Fruit fly (Drosophila melanogaster) whole organism, wandering third instar larva: ENCODE results near the gene HIP-R.

Source experiments
- Abd-B ChIP-seq: fragments of >200 bp; optimal IDR thresholded peaks from 2 replicates; lab custom pipeline; 2017; ENCODE audit warnings: missing biosample characterization, missing genetic modification characterization
- CG32264 ChIP-seq: fragments of 200-800 bp; sonication (Bioruptor generic); optimal IDR thresholded peaks from 2 replicates; lab custom pipeline; 2016; ENCODE audit warnings: missing biosample characterization, missing genetic modification characterization
- CG9705 ChIP-seq: fragments of 200-800 bp; sonication (Bioruptor generic); optimal IDR thresholded peaks from 2 replicates; lab custom pipeline; 2018; ENCODE audit warnings: missing biosample characterization, mild to moderate bottlenecking, missing genetic modification characterization
- CrebA ChIP-seq: fragments of 200-800 bp; sonication (Bioruptor generic); optimal IDR thresholded peaks from 2 replicates; lab custom pipeline; 2016; ENCODE audit warnings: missing biosample characterization, mild to moderate bottlenecking, missing genetic modification characterization, borderline replicate concordance
- Dif ChIP-seq: fragments of 200-275, 200-300 bp; sonication (Bioruptor generic); optimal IDR thresholded peaks from 2 replicates; lab custom pipeline; 2018; ENCODE audit warnings: missing biosample characterization, missing genetic modification characterization; ENCODE audit not compliant: partially characterized antibody
- GATAd ChIP-seq: sonication (Bioruptor generic); optimal IDR thresholded peaks from 2 replicates; lab custom pipeline; 2016; ENCODE audit warnings: missing biosample characterization, missing genetic modification characterization
- HLH106 ChIP-seq: fragments of 200-800 bp; optimal IDR thresholded peaks from 3 replicates; lab custom pipeline; 2019; ENCODE audit warnings: missing biosample characterization, mild to moderate bottlenecking, missing genetic modification characterization, moderate library complexity
- Hnf4 ChIP-seq: fragments of 200-800 bp; sonication (Bioruptor generic); optimal IDR thresholded peaks from 2 replicates; lab custom pipeline; 2016; ENCODE audit warnings: missing biosample characterization, mild to moderate bottlenecking, missing genetic modification characterization
- Jra ChIP-seq: sonication (Bioruptor generic); optimal IDR thresholded peaks from 2 replicates; lab custom pipeline; 2016; ENCODE audit warnings: missing biosample characterization, missing genetic modification characterization
- Mio ChIP-seq: sonication (Bioruptor generic); optimal IDR thresholded peaks from 2 replicates; lab custom pipeline; 2016; ENCODE audit warnings: missing biosample characterization, missing genetic modification characterization
- Myc ChIP-seq: fragments of >200 bp; optimal IDR thresholded peaks from 2 replicates; lab custom pipeline; 2017
- N ChIP-seq: fragments of >200 bp; optimal IDR thresholded peaks from 2 replicates; lab custom pipeline; 2018; ENCODE audit warnings: missing biosample characterization, missing external identifiers, missing genetic modification characterization
- Rel ChIP-seq, 2 experiments: fragments of 200-800 bp; sonication (Bioruptor generic) in 1 of 2; optimal IDR thresholded peaks; 2 replicates in 1 of 2; 3 replicates in 1 of 2; lab custom pipeline; 2016 to 2019; ENCODE audit warnings: mild to moderate bottlenecking in 2 of 2, missing biosample characterization in 2 of 2, missing genetic modification characterization in 2 of 2, moderate library complexity in 1 of 2
- Sp1 ChIP-seq: fragments of 200-800 bp; sonication (Bioruptor generic); optimal IDR thresholded peaks from 3 replicates; lab custom pipeline; 2019; ENCODE audit warnings: missing biosample characterization, mild to moderate bottlenecking, missing genetic modification characterization, moderate library complexity
- Vsx2 ChIP-seq: fragments of 200-300, 225-300 bp; sonication (Bioruptor generic); optimal IDR thresholded peaks from 2 replicates; lab custom pipeline; 2018; ENCODE audit warnings: missing biosample characterization, missing genetic modification characterization; ENCODE audit not compliant: partially characterized antibody
- br ChIP-seq: fragments of 200-800 bp; sonication (Bioruptor generic); optimal IDR thresholded peaks from 2 replicates; lab custom pipeline; 2016; ENCODE audit warnings: missing biosample characterization, missing genetic modification characterization
- brk ChIP-seq: fragments of 200-800 bp; sonication (Bioruptor generic); optimal IDR thresholded peaks from 2 replicates; lab custom pipeline; 2016; ENCODE audit warnings: missing biosample characterization, mild to moderate bottlenecking, missing genetic modification characterization
- dl ChIP-seq, 2 experiments: fragments of 175-275, 200-275 bp in 1 of 2; fragments of 200-275 bp in 1 of 2; sonication (Bioruptor generic); optimal IDR thresholded peaks; lab custom pipeline; 2018; ENCODE audit warnings: mild to moderate bottlenecking in 2 of 2, missing biosample characterization in 2 of 2, missing genetic modification characterization in 2 of 2, moderate library complexity in 2 of 2; ENCODE audit not compliant: partially characterized antibody in 2 of 2, insufficient read depth in 1 of 2
- dmrt93B ChIP-seq: fragments of 200-800 bp; sonication (Bioruptor generic); optimal IDR thresholded peaks from 2 replicates; lab custom pipeline; 2018; ENCODE audit warnings: missing biosample characterization, mild to moderate bottlenecking, missing genetic modification characterization
- dsf ChIP-seq: sonication (Bioruptor generic); optimal IDR thresholded peaks from 2 replicates; lab custom pipeline; 2016; ENCODE audit warnings: missing biosample characterization, missing genetic modification characterization, borderline replicate concordance
- ey ChIP-seq: fragments of 200-800 bp; sonication (Bioruptor generic); optimal IDR thresholded peaks from 2 replicates; lab custom pipeline; 2016; ENCODE audit warnings: missing biosample characterization, missing genetic modification characterization
- foxo ChIP-seq, 2 experiments: fragments of 200-800 bp; sonication (Bioruptor generic); optimal IDR thresholded peaks; 2 replicates in 1 of 2; 3 replicates in 1 of 2; lab custom pipeline; 2016 to 2017; ENCODE audit warnings: missing biosample characterization in 2 of 2, missing genetic modification characterization in 2 of 2
- fru ChIP-seq: fragments of 200-800 bp; sonication (Bioruptor generic); optimal IDR thresholded peaks from 3 replicates; lab custom pipeline; 2016; ENCODE audit warnings: missing biosample characterization, mild to moderate bottlenecking, missing genetic modification characterization
- h ChIP-seq: fragments of 200-800 bp; sonication (Bioruptor generic); optimal IDR thresholded peaks from 3 replicates; lab custom pipeline; 2016; ENCODE audit warnings: missing biosample characterization, mild to moderate bottlenecking, missing genetic modification characterization
- jim ChIP-seq: fragments of 175-275, 200-325 bp; sonication (Bioruptor generic); optimal IDR thresholded peaks from 2 replicates; lab custom pipeline; 2016; ENCODE audit warnings: missing biosample characterization, mild to moderate bottlenecking, missing genetic modification characterization
- pan ChIP-seq: fragments of >200 bp; optimal IDR thresholded peaks from 2 replicates; lab custom pipeline; 2017
- psq ChIP-seq: fragments of 200-800 bp; sonication (Bioruptor generic); optimal IDR thresholded peaks from 3 replicates; lab custom pipeline; 2017; ENCODE audit warnings: missing biosample characterization, mild to moderate bottlenecking, missing genetic modification characterization, moderate library complexity
- rgr ChIP-seq: fragments of 200-800 bp; sonication (Bioruptor generic); optimal IDR thresholded peaks from 3 replicates; lab custom pipeline; 2016; ENCODE audit warnings: missing biosample characterization, mild to moderate bottlenecking, missing genetic modification characterization
- sage ChIP-seq: fragments of 200-800 bp; sonication (Bioruptor generic); optimal IDR thresholded peaks from 2 replicates; lab custom pipeline; 2016; ENCODE audit warnings: missing biosample characterization, mild to moderate bottlenecking, missing genetic modification characterization
- sv ChIP-seq: fragments of 200-800 bp; sonication (Bioruptor generic); optimal IDR thresholded peaks from 3 replicates; lab custom pipeline; 2016; ENCODE audit warnings: missing biosample characterization, missing genetic modification characterization
- usp ChIP-seq: fragments of >200 bp; optimal IDR thresholded peaks from 2 replicates; lab custom pipeline; 2017; ENCODE audit warnings: missing biosample characterization, missing genetic modification characterization

The HIP-R gene

dm6 chrX:3809085-3809484 is 19.3 kb downstream of the HIP-R start:
- no peak for TF ChIP-seq Mio (GFP tag; lab: Kevin White, UChicago)
- no peak for TF ChIP-seq HLH106
- no peak for TF ChIP-seq CrebA (GFP tag; lab: Kevin White, UChicago)
- no peak for TF ChIP-seq dl (GFP tag; optimal IDR thresholded peaks at IDR 0.05; lab: Kevin White, UChicago; ENCODE audit: insufficient read depth in 1 of 2, partially characterized antibody in 2 of 2)
- no peak for TF ChIP-seq dsf (GFP tag; lab: Kevin White, UChicago)
- no peak for TF ChIP-seq GATAd (GFP tag; lab: Kevin White, UChicago)
- TF ChIP-seq h, result no peak

dm6 chrX:3811340-3811788 is 21.6 kb downstream of the HIP-R start, which contains the start of gene ec:
Gene ec, plus strand, starts transcription at chrX:3811698.
- TF ChIP-seq sv (GFP tag; lab: Kevin White, UChicago), result peak; percentile 9
- peak; percentile 31 for TF ChIP-seq Hnf4 (GFP tag; lab: Kevin White, UChicago)
- TF ChIP-seq Vsx2 (GFP tag; lab: Kevin White, UChicago), result peak; percentile 27
- TF ChIP-seq psq (GFP tag; lab: Kevin White, UChicago), result peak; percentile 29
- no peak for TF ChIP-seq brk (GFP tag; lab: Kevin White, UChicago)
- TF ChIP-seq dsf (GFP tag; lab: Kevin White, UChicago), result no peak
- TF ChIP-seq rgr (GFP tag; lab: Kevin White, UChicago), result no peak
- TF ChIP-seq dl (GFP tag; optimal IDR thresholded peaks at IDR 0.05; lab: Kevin White, UChicago; ENCODE audit: insufficient read depth in 1 of 2, partially characterized antibody in 2 of 2), result peak in 1 of 2 experiments; percentile 23
- no peak for TF ChIP-seq h
- TF ChIP-seq Sp1 (GFP tag; lab: Kevin White, UChicago), result peak; percentile 10
- TF ChIP-seq Myc (lab: Kevin White, UChicago), result peak; percentile 90

dm6 chrX:3815663-3816062 is 25.9 kb downstream of the HIP-R start:
- no peak for TF ChIP-seq Sp1 (GFP tag; lab: Kevin White, UChicago)
- no peak for TF ChIP-seq pan (lab: Kevin White, UChicago)
- TF ChIP-seq HLH106, result no peak
- no peak for TF ChIP-seq Jra (GFP tag; lab: Kevin White, UChicago)

- TF ChIP-seq Mio (GFP tag; lab: Kevin White, UChicago), result no peak
These were observed 29.7 kb downstream of the HIP-R start for dm6 chrX:3819470-3819869.

dm6 chrX:3825069-3825468 is 35.3 kb downstream of the HIP-R start:
- TF ChIP-seq CG9705 (GFP tag; lab: Kevin White, UChicago) (no peak), HLH106 (no peak), Rel (GFP tag; optimal IDR thresholded peaks at IDR 0.05; lab: Kevin White, UChicago) (no peak), Rel (tag; optimal IDR thresholded peaks at IDR 0.05; lab: Kevin White, UChicago) (no peak), Mio (GFP tag; lab: Kevin White, UChicago) (no peak), sage (GFP tag; lab: Kevin White, UChicago) (no peak), psq (GFP tag; lab: Kevin White, UChicago) (no peak), h (no peak), sv (GFP tag; lab: Kevin White, UChicago) (no peak), N (GFP tag; lab: Kevin White, UChicago) (no peak), foxo (GFP tag; optimal IDR thresholded peaks at IDR 0.05; lab: Kevin White, UChicago) (no peak), CrebA (GFP tag; lab: Kevin White, UChicago) (no peak), usp (no peak), Abd-B (GFP tag; lab: Kevin White, UChicago) (no peak), fru (GFP tag; lab: Kevin White, UChicago) (no peak), ey (GFP tag; lab: Kevin White, UChicago) (no peak), jim (GFP tag; lab: Kevin White, UChicago) (no peak), Dif (GFP tag; lab: Kevin White, UChicago) (no peak)

- TF ChIP-seq HLH106 (no peak), brk (GFP tag; lab: Kevin White, UChicago) (no peak), CG32264 (GFP tag; lab: Kevin White, UChicago) (no peak), dsf (GFP tag; lab: Kevin White, UChicago) (no peak), br (GFP tag; lab: Kevin White, UChicago) (no peak), dl (GFP tag; optimal IDR thresholded peaks at IDR 0.05; lab: Kevin White, UChicago; ENCODE audit: insufficient read depth in 1 of 2, partially characterized antibody in 2 of 2) (no peak), sage (GFP tag; lab: Kevin White, UChicago) (no peak), h (no peak), Rel (GFP tag; optimal IDR thresholded peaks at IDR 0.05; lab: Kevin White, UChicago) (no peak), Rel (tag; optimal IDR thresholded peaks at IDR 0.05; lab: Kevin White, UChicago) (no peak), pan (lab: Kevin White, UChicago) (no peak), dmrt93B (no peak), jim (GFP tag; lab: Kevin White, UChicago) (no peak), rgr (GFP tag; lab: Kevin White, UChicago) (no peak), Hnf4 (GFP tag; lab: Kevin White, UChicago) (no peak), GATAd (GFP tag; lab: Kevin White, UChicago) (no peak), CG9705 (GFP tag; lab: Kevin White, UChicago) (no peak), CrebA (GFP tag; lab: Kevin White, UChicago) (no peak)
These were observed 38.1 kb downstream of the HIP-R start, which contains the start of gene CG2901 for dm6 chrX:3827897-3828296. Gene CG2901, plus strand, starts transcription at chrX:3828197.
